Fruit fly (Drosophila melanogaster): ENCODE results near the gene CG4069.

Gene CG4069

dm6 chr3L:12490418-12491035 is 46.6 kb downstream of the CG4069 start, which contains the start of gene CG10660 (continued):
- no peak for TF ChIP-seq CG34224 (GFP tag; IDR thresholded peaks at IDR 0.05; ENCODE audit: partially characterized antibody)
- TF ChIP-seq dysf (GFP tag; IDR thresholded peaks at IDR 0.05) = peak; percentile 89
- TF ChIP-seq CG11093 (GFP tag; IDR thresholded peaks at IDR 0.05) = peak; percentile 70; the same call in 2 of the 3 replicates
- TF ChIP-seq Myb (GFP tag; optimal IDR thresholded peaks at IDR 0.05) = peak; percentile 36
- TF ChIP-seq CG2712 (tag; optimal IDR thresholded peaks at IDR 0.05) = peak; percentile 91
- no peak for TF ChIP-seq CG13287 (GFP tag; IDR thresholded peaks at IDR 0.05; ENCODE audit: partially characterized antibody)
- TF ChIP-seq stwl (tag; optimal IDR thresholded peaks at IDR 0.05) = no peak
- TF ChIP-seq bigmax (GFP tag; optimal IDR thresholded peaks at IDR 0.05) = no peak
- peak; percentile 86 for TF ChIP-seq Mrtf (GFP tag; IDR thresholded peaks at IDR 0.05)
- peak; percentile 84 for TF ChIP-seq CrebB (tag; optimal IDR thresholded peaks at IDR 0.05)
- peak; percentile 73 for TF ChIP-seq CG4707 (GFP tag; optimal IDR thresholded peaks at IDR 0.05)
- no peak for TF ChIP-seq CG2129 (GFP tag; IDR thresholded peaks at IDR 0.05; ENCODE audit: partially characterized antibody)
- no peak for TF ChIP-seq CG7963 (GFP tag; IDR thresholded peaks at IDR 0.05; ENCODE audit: partially characterized antibody)
- TF ChIP-seq ewg (GFP tag; optimal IDR thresholded peaks at IDR 0.05) = peak; percentile 79
- peak; percentile 66; the same call in 1 of the 2 replicates for TF ChIP-seq CG10959 (GFP tag; IDR thresholded peaks at IDR 0.05)
- peak in 1 of 3 experiments; percentile 52 for TF ChIP-seq Stat92E (GFP tag; optimal IDR thresholded peaks at IDR 0.05)
- TF ChIP-seq CG8924 (tag; optimal IDR thresholded peaks at IDR 0.05) = peak; percentile 93
- TF ChIP-seq Pdp1 (GFP tag; optimal IDR thresholded peaks at IDR 0.05) = peak; percentile 67 to 76
- no peak for TF ChIP-seq Poxn (GFP tag; IDR thresholded peaks at IDR 0.05)
- peak; percentile 89 for TF ChIP-seq run (tag; optimal IDR thresholded peaks at IDR 0.05)
- peak; percentile 68 for TF ChIP-seq slp2 (GFP tag; optimal IDR thresholded peaks at IDR 0.05)
- peak; percentile 76 for TF ChIP-seq CG17829 (tag; optimal IDR thresholded peaks at IDR 0.05)
- TF ChIP-seq phol (tag; optimal IDR thresholded peaks at IDR 0.05) = peak; percentile 86
- peak; percentile 93 for TF ChIP-seq CG31441 (GFP tag; IDR thresholded peaks at IDR 0.05)
- TF ChIP-seq vfl (GFP tag; optimal IDR thresholded peaks at IDR 0.05) = peak; percentile 11
- TF ChIP-seq CG13123 (GFP tag; optimal IDR thresholded peaks at IDR 0.05) = peak; percentile 27
- TF ChIP-seq CG6254 (GFP tag; optimal IDR thresholded peaks at IDR 0.05) = peak; percentile 89
- TF ChIP-seq ranshi (GFP tag; IDR thresholded peaks at IDR 0.05) = peak; percentile 89
- TF ChIP-seq slou (GFP tag; optimal IDR thresholded peaks at IDR 0.05) = no peak
- peak; percentile 74 for TF ChIP-seq Chrac-16 (GFP tag; optimal IDR thresholded peaks at IDR 0.05)
- peak; percentile 85 for TF ChIP-seq CG32767 (GFP tag; IDR thresholded peaks at IDR 0.05)
- TF ChIP-seq fd102C (GFP tag; optimal IDR thresholded peaks at IDR 0.05) = no peak
- TF ChIP-seq unpg (GFP tag; optimal IDR thresholded peaks at IDR 0.05) = peak; percentile 94
- TF ChIP-seq Hsf (GFP tag; optimal IDR thresholded peaks at IDR 0.05) = peak; percentile 83
- TF ChIP-seq kay (GFP tag; optimal IDR thresholded peaks at IDR 0.05) = peak; percentile 67
- TF ChIP-seq Atf6 (GFP tag; IDR thresholded peaks at IDR 0.05) = peak; percentile 86
- TF ChIP-seq tap (tag; optimal IDR thresholded peaks at IDR 0.05) = peak; percentile 90
- peak; percentile 73 for TF ChIP-seq z (GFP tag; IDR thresholded peaks at IDR 0.05)
- no peak for TF ChIP-seq C15 (GFP tag; IDR thresholded peaks at IDR 0.05)
- no peak for TF ChIP-seq B-H2 (GFP tag; optimal IDR thresholded peaks at IDR 0.05)
- peak; percentile 55 for TF ChIP-seq maf-S (GFP tag; optimal IDR thresholded peaks at IDR 0.05)
- TF ChIP-seq sr (GFP tag; IDR thresholded peaks at IDR 0.05) = no peak
- peak; percentile 35 for TF ChIP-seq repo (GFP tag; optimal IDR thresholded peaks at IDR 0.05)
- peak; percentile 91 for TF ChIP-seq otp (GFP tag; IDR thresholded peaks at IDR 0.05)
- no peak for TF ChIP-seq CG17912 (GFP tag; optimal IDR thresholded peaks at IDR 0.05)
- peak; percentile 91 for TF ChIP-seq fd96Cb (tag; optimal IDR thresholded peaks at IDR 0.05)
- TF ChIP-seq CG34422 (GFP tag; IDR thresholded peaks at IDR 0.05) = peak; percentile 91
- TF ChIP-seq gsb (GFP tag; IDR thresholded peaks at IDR 0.05) = peak; percentile 65
- TF ChIP-seq gce (GFP tag; IDR thresholded peaks at IDR 0.05) = peak; percentile 84
- TF ChIP-seq CG10462 (GFP tag; optimal IDR thresholded peaks at IDR 0.05) = peak; percentile 43
